Fruit fly (Drosophila melanogaster) S2 (cell line): ENCODE results near the gene CG3942.

Source experiments
- CG8478 ChIP-seq: fragments of >200 bp; optimal IDR thresholded peaks from 2 replicates; lab custom pipeline; 2018
- CTCF ChIP-seq, 2 experiments: fragments of >200 bp; optimal IDR thresholded peaks; 2 replicates each; lab custom pipeline; 2018

dm6 chr3R:12234584-12234983 is 19.4 kb upstream of the CG3942 start, which contains the start of gene Cyp313a5:
- no peak for TF ChIP-seq CTCF (optimal IDR thresholded peaks at IDR 0.05; lab: Kevin White, UChicago)
- no peak for TF ChIP-seq CG8478 (lab: Kevin White, UChicago)
